Fruit fly (Drosophila melanogaster) whole organism, embryonic: ENCODE results near the gene CG6724.

ENCODE experiments used
- Bteb2 ChIP-seq: fragments of 200-800 bp; sonication (Bioruptor generic); optimal IDR thresholded peaks from 2 replicates; lab custom pipeline; 2016; ENCODE audit warnings: missing biosample characterization, missing genetic modification characterization
- CG10366 ChIP-seq: fragments of 200-800 bp; sonication (Bioruptor generic); IDR thresholded peaks from 2 replicates; pipeline ENCODE4 v1.3.6; 2022; ENCODE audit warnings: missing biosample characterization, missing genetic modification characterization
- CG12659 ChIP-seq: fragments of 200-800 bp; sonication (Bioruptor generic); optimal IDR thresholded peaks from 3 replicates; lab custom pipeline; 2017; ENCODE audit warnings: mild to moderate bottlenecking, missing biosample characterization, missing genetic modification reagents, missing genetic modification characterization
- CG12769 ChIP-seq: fragments of 200-800 bp; sonication (Bioruptor generic); optimal IDR thresholded peaks from 2 replicates; lab custom pipeline; 2019; ENCODE audit warnings: missing biosample characterization, mild to moderate bottlenecking, missing genetic modification characterization, moderate library complexity
- CG13296 ChIP-seq: fragments of 200-800 bp; sonication (Bioruptor generic); optimal IDR thresholded peaks from 3 replicates; lab custom pipeline; 2018; ENCODE audit warnings: missing biosample characterization, mild to moderate bottlenecking, missing genetic modification characterization
- CG15073 ChIP-seq: fragments of 200-800 bp; sonication (Bioruptor generic); optimal IDR thresholded peaks from 2 replicates; lab custom pipeline; 2016; ENCODE audit warnings: missing biosample characterization, missing genetic modification characterization
- CG1602 ChIP-seq: fragments of 200-800 bp; sonication (Bioruptor generic); optimal IDR thresholded peaks from 3 replicates; lab custom pipeline; 2016; ENCODE audit warnings: missing biosample characterization, missing genetic modification characterization
- CG18476 ChIP-seq: fragments of 200-800 bp; sonication (Bioruptor generic); optimal IDR thresholded peaks from 2 replicates; lab custom pipeline; 2016; ENCODE audit warnings: missing biosample characterization, mild to moderate bottlenecking, missing genetic modification characterization
- CG2202 ChIP-seq: fragments of 200-800 bp; sonication (Bioruptor generic); optimal IDR thresholded peaks from 2 replicates; lab custom pipeline; 2018; ENCODE audit warnings: missing biosample characterization, mild to moderate bottlenecking, missing genetic modification characterization
- CG30431 ChIP-seq: fragments of 200-800 bp; sonication (Bioruptor generic); optimal IDR thresholded peaks from 2 replicates; lab custom pipeline; 2017; ENCODE audit warnings: missing biosample characterization, missing genetic modification characterization
- CG33557 ChIP-seq: fragments of 200-800 bp; sonication (Bioruptor generic); optimal IDR thresholded peaks from 2 replicates; lab custom pipeline; 2019; ENCODE audit warnings: missing biosample characterization, mild to moderate bottlenecking, missing genetic modification characterization, moderate library complexity
- CG34376 ChIP-seq: fragments of 200-800 bp; sonication (Bioruptor generic); optimal IDR thresholded peaks from 2 replicates; lab custom pipeline; 2018; ENCODE audit warnings: missing biosample characterization, mild to moderate bottlenecking, missing genetic modification characterization
- CG4617 ChIP-seq: fragments of 200-800 bp; sonication (Bioruptor generic); optimal IDR thresholded peaks from 3 replicates; lab custom pipeline; 2016; ENCODE audit warnings: missing biosample characterization, missing genetic modification characterization, borderline replicate concordance
- CG6765 ChIP-seq: fragments of 200-800 bp; sonication (Bioruptor generic); optimal IDR thresholded peaks from 3 replicates; lab custom pipeline; 2017; ENCODE audit warnings: missing biosample characterization, mild to moderate bottlenecking, missing genetic modification characterization
- CG6791 ChIP-seq: fragments of 200-800 bp; sonication (Bioruptor generic); IDR thresholded peaks from 3 replicates; pipeline ENCODE4 v1.3.6; 2022; ENCODE audit warnings: missing biosample characterization, missing genetic modification characterization; ENCODE audit not compliant: partially characterized antibody
- CG7372 ChIP-seq: fragments of 200-800 bp; sonication (Bioruptor generic); IDR thresholded peaks from 2 replicates; pipeline ENCODE4 v1.3.6; 2022; ENCODE audit warnings: missing biosample characterization, missing genetic modification characterization
- CG7786 ChIP-seq: fragments of 200-800 bp; sonication (Bioruptor generic); optimal IDR thresholded peaks from 2 replicates; lab custom pipeline; 2016; ENCODE audit warnings: missing biosample characterization, missing genetic modification characterization
- Chrac-16 ChIP-seq: fragments of 200-800 bp; sonication (Bioruptor generic); optimal IDR thresholded peaks from 3 replicates; lab custom pipeline; 2016; ENCODE audit warnings: missing biosample characterization, missing genetic modification characterization
- D ChIP-seq, 2 experiments: fragments of 200-800 bp in 1 of 2; fragments of >200 bp in 1 of 2; sonication (Bioruptor generic) in 1 of 2; optimal IDR thresholded peaks; 2 replicates in 1 of 2; 3 replicates in 1 of 2; lab custom pipeline; 2017; ENCODE audit warnings: mild to moderate bottlenecking in 1 of 2, missing biosample characterization in 1 of 2, missing genetic modification characterization in 1 of 2, missing genetic modification reagents in 1 of 2
- ERR ChIP-seq: fragments of 200-800 bp; sonication (Bioruptor generic); optimal IDR thresholded peaks from 2 replicates; lab custom pipeline; 2016; ENCODE audit warnings: missing biosample characterization, missing genetic modification characterization
- Ets65A ChIP-seq: fragments of 200-800 bp; sonication (Bioruptor generic); peaks from one replicate; lab custom pipeline; 2016; ENCODE audit warnings: missing biosample characterization, missing genetic modification characterization
- Gug ChIP-seq: fragments of 200-800 bp; sonication (Bioruptor generic); IDR thresholded peaks from 4 replicates; pipeline ENCODE4 v1.3.6; 2022; ENCODE audit warnings: missing biosample characterization, missing genetic modification characterization
- Hand ChIP-seq: fragments of 200-800 bp; sonication (Bioruptor generic); optimal IDR thresholded peaks from 2 replicates; lab custom pipeline; 2017; ENCODE audit warnings: mild to moderate bottlenecking, missing biosample characterization, missing genetic modification reagents, missing genetic modification characterization
- Opbp ChIP-seq: fragments of 200-800 bp; sonication (Bioruptor generic); IDR thresholded peaks from 3 replicates; pipeline ENCODE4 v1.3.6; 2022; ENCODE audit warnings: missing biosample characterization, missing genetic modification characterization; ENCODE audit not compliant: partially characterized antibody
- Pdp1 ChIP-seq, 2 experiments: fragments of 200-800 bp; sonication (Bioruptor generic); optimal IDR thresholded peaks; 3 replicates each; lab custom pipeline; 2016; ENCODE audit warnings: missing biosample characterization in 2 of 2, missing genetic modification characterization in 2 of 2, mild to moderate bottlenecking in 1 of 2, moderate library complexity in 1 of 2
- Ravus ChIP-seq: fragments of 200-800 bp; sonication (Bioruptor generic); IDR thresholded peaks from 2 replicates; pipeline ENCODE4 v1.3.6; 2022; ENCODE audit warnings: missing biosample characterization, missing genetic modification characterization
- Six4 ChIP-seq: fragments of 200-800 bp; sonication (Bioruptor generic); optimal IDR thresholded peaks from 2 replicates; lab custom pipeline; 2016; ENCODE audit warnings: missing biosample characterization, missing genetic modification characterization
- Sox100B ChIP-seq: fragments of 200-800 bp; sonication (Bioruptor generic); optimal IDR thresholded peaks from 3 replicates; lab custom pipeline; 2018; ENCODE audit warnings: missing biosample characterization, mild to moderate bottlenecking, missing genetic modification characterization
- Sox102F ChIP-seq: fragments of 200-800 bp; sonication (Bioruptor generic); optimal IDR thresholded peaks from 2 replicates; lab custom pipeline; 2018; ENCODE audit warnings: missing biosample characterization, mild to moderate bottlenecking, missing genetic modification characterization, moderate library complexity
- Trl ChIP-seq, 3 experiments: fragments of >200 bp in 2 of 3; fragments of 200-800 bp in 1 of 3; sonication (Bioruptor generic) in 1 of 3; optimal IDR thresholded peaks; 2 replicates in 1 of 3; 3 replicates in 2 of 3; lab custom pipeline; 2016 to 2017; ENCODE audit warnings: missing biosample characterization in 1 of 3, missing genetic modification characterization in 1 of 3
- chinmo ChIP-seq: fragments of 200-800 bp; sonication (Bioruptor generic); IDR thresholded peaks from 4 replicates; pipeline ENCODE4 v1.3.6; 2022; ENCODE audit warnings: missing biosample characterization, missing genetic modification characterization; ENCODE audit not compliant: partially characterized antibody
- en ChIP-seq: fragments of 200-800 bp; sonication (Bioruptor generic); optimal IDR thresholded peaks from 2 replicates; lab custom pipeline; 2016; ENCODE audit warnings: missing biosample characterization, missing genetic modification characterization
- fd96Cb ChIP-seq: fragments of 200-800 bp; sonication (Bioruptor generic); optimal IDR thresholded peaks from 2 replicates; lab custom pipeline; 2018; ENCODE audit warnings: missing biosample characterization, mild to moderate bottlenecking, missing genetic modification characterization, moderate library complexity
- ftz-f1 ChIP-seq: fragments of 200-800 bp; sonication (Bioruptor generic); optimal IDR thresholded peaks from 2 replicates; lab custom pipeline; 2016; ENCODE audit warnings: missing biosample characterization, missing genetic modification characterization
- fu2 ChIP-seq: fragments of 200-800 bp; sonication (Bioruptor generic); optimal IDR thresholded peaks from 2 replicates; lab custom pipeline; 2016; ENCODE audit warnings: missing biosample characterization, missing genetic modification characterization
- grn ChIP-seq: fragments of 200-800 bp; sonication (Bioruptor generic); optimal IDR thresholded peaks from 3 replicates; lab custom pipeline; 2017; ENCODE audit warnings: missing biosample characterization, missing genetic modification characterization
- gsb ChIP-seq: fragments of 200-800 bp; sonication (Bioruptor generic); IDR thresholded peaks from 2 replicates; pipeline ENCODE4 v1.3.6; 2022; ENCODE audit warnings: missing biosample characterization, missing genetic modification characterization
- hbn ChIP-seq: fragments of 200-800 bp; sonication (Bioruptor generic); IDR thresholded peaks from 2 replicates; pipeline ENCODE4 v1.3.6; 2022; ENCODE audit warnings: missing biosample characterization, missing genetic modification characterization; ENCODE audit not compliant: partially characterized antibody
- mirr ChIP-seq: fragments of 200-800 bp; sonication (Bioruptor generic); optimal IDR thresholded peaks from 3 replicates; lab custom pipeline; 2018; ENCODE audit warnings: missing biosample characterization, mild to moderate bottlenecking, missing genetic modification characterization
- oc ChIP-seq: fragments of 200-800 bp; sonication (Bioruptor generic); optimal IDR thresholded peaks from 2 replicates; lab custom pipeline; 2018; ENCODE audit warnings: missing biosample characterization, mild to moderate bottlenecking, missing genetic modification characterization, moderate library complexity
- onecut ChIP-seq: fragments of 200-800 bp; sonication (Bioruptor generic); IDR thresholded peaks from 2 replicates; pipeline ENCODE4 v1.3.6; 2022; ENCODE audit warnings: missing biosample characterization, missing genetic modification characterization
- pho ChIP-seq: fragments of 200-800 bp; sonication (Bioruptor generic); optimal IDR thresholded peaks from 2 replicates; lab custom pipeline; 2016; ENCODE audit warnings: missing biosample characterization, missing genetic modification characterization
- pros ChIP-seq: fragments of 200-800 bp; sonication (Bioruptor generic); optimal IDR thresholded peaks from 3 replicates; lab custom pipeline; 2019; ENCODE audit warnings: missing biosample characterization, mild to moderate bottlenecking, missing genetic modification characterization, moderate library complexity
- run ChIP-seq: fragments of 200-800 bp; sonication (Bioruptor generic); optimal IDR thresholded peaks from 3 replicates; lab custom pipeline; 2018; ENCODE audit warnings: missing biosample characterization, mild to moderate bottlenecking, missing genetic modification characterization
- trem ChIP-seq: fragments of 200-800 bp; optimal IDR thresholded peaks from 3 replicates; lab custom pipeline; 2019; ENCODE audit warnings: missing biosample characterization, mild to moderate bottlenecking, missing genetic modification characterization, moderate library complexity
- trh ChIP-seq: fragments of 200-800 bp; sonication (Bioruptor generic); optimal IDR thresholded peaks from 2 replicates; lab custom pipeline; 2016; ENCODE audit warnings: missing biosample characterization, missing genetic modification characterization
- zfh1 ChIP-seq: fragments of 200-800 bp; sonication (Bioruptor generic); IDR thresholded peaks from 3 replicates; pipeline ENCODE4 v1.3.6; 2022; ENCODE audit warnings: missing biosample characterization, missing genetic modification characterization

Gene CG6724

dm6 chr2L:10753618-10754017, 16.1 kb downstream of the CG6724 start:
- TF ChIP-seq grn (GFP tag; lab: Kevin White, UChicago) (peak; percentile 56), CG18476 (GFP tag; lab: Kevin White, UChicago) (no peak), ERR (GFP tag; lab: Kevin White, UChicago) (no peak), oc (tag; lab: Kevin White, UChicago) (no peak), pros (GFP tag; lab: Kevin White, UChicago) (no peak), CG12769 (peak; percentile 2), Ets65A (GFP tag; lab: Kevin White, UChicago) (peak; percentile 87), CG10366 (GFP tag; lab: Robert Waterston, UW) (no peak), run (tag; lab: Kevin White, UChicago) (no peak), fd96Cb (no peak), CG34376 (GFP tag; lab: Kevin White, UChicago) (no peak), chinmo (0 out of 4 replicates have a peak, but pooled peaks have one; percentile 50), ftz-f1 (GFP tag; lab: Kevin White, UChicago) (peak; percentile 29), fu2 (GFP tag; lab: Kevin White, UChicago) (no peak), CG30431 (no peak), hbn (GFP tag; lab: Robert Waterston, UW) (no peak), CG33557 (no peak), zfh1 (GFP tag; lab: Robert Waterston, UW) (no peak), trh (GFP tag; lab: Kevin White, UChicago) (no peak), Ravus (no peak), trem (no peak), onecut (peak; percentile 55; the same call in 1 of the 2 replicates), Chrac-16 (GFP tag; lab: Kevin White, UChicago) (no peak)

dm6 chr2L:10752668-10753067, 17.1 kb downstream of the CG6724 start:
- TF ChIP-seq CG7372: peak; percentile 18; the same call in 1 of the 2 replicates
- no peak for TF ChIP-seq Sox102F (GFP tag; lab: Kevin White, UChicago)
- TF ChIP-seq CG4617 (GFP tag; lab: Kevin White, UChicago): no peak
- no peak for TF ChIP-seq gsb
- TF ChIP-seq CG12659 (GFP tag; lab: Kevin White, UChicago): no peak
- TF ChIP-seq D (optimal IDR thresholded peaks at IDR 0.05; lab: Kevin White, UChicago): no peak
- TF ChIP-seq D (GFP tag; optimal IDR thresholded peaks at IDR 0.05; lab: Kevin White, UChicago): no peak
- TF ChIP-seq en (GFP tag; lab: Kevin White, UChicago): no peak
- no peak for TF ChIP-seq Trl (optimal IDR thresholded peaks at IDR 0.05; lab: Kevin White, UChicago)
- TF ChIP-seq Trl (GFP tag; optimal IDR thresholded peaks at IDR 0.05; lab: Kevin White, UChicago): no peak

- peak; percentile 56 for TF ChIP-seq CG6765 (GFP tag; lab: Kevin White, UChicago)
- no peak; the same call in 2 of the 4 replicates for TF ChIP-seq Gug (GFP tag; lab: Robert Waterston, UW)
- peak; percentile 71 for TF ChIP-seq CG7786 (GFP tag; lab: Kevin White, UChicago)
- peak; percentile 80 for TF ChIP-seq mirr
- TF ChIP-seq Bteb2 (GFP tag; lab: Kevin White, UChicago): peak; percentile 53
- peak; percentile 46 for TF ChIP-seq Hand (GFP tag; lab: Kevin White, UChicago)
- peak; percentile 95 for TF ChIP-seq zfh1 (GFP tag; lab: Robert Waterston, UW)
- peak; percentile 85 for TF ChIP-seq Six4
- TF ChIP-seq CG13296: peak; percentile 77
- peak; percentile 62 for TF ChIP-seq CG15073 (GFP tag; lab: Kevin White, UChicago)
- peak; percentile 75 to 89 for TF ChIP-seq Pdp1 (GFP tag; optimal IDR thresholded peaks at IDR 0.05; lab: Kevin White, UChicago)
- no peak for TF ChIP-seq CG6791 (GFP tag; lab: Robert Waterston, UW)
- TF ChIP-seq Sox100B (GFP tag; lab: Kevin White, UChicago): peak; percentile 83
- TF ChIP-seq pho (GFP tag; lab: Kevin White, UChicago): peak; percentile 55
- no peak for TF ChIP-seq Opbp (GFP tag; lab: Robert Waterston, UW)
- TF ChIP-seq ftz-f1 (GFP tag; lab: Kevin White, UChicago): no peak
- TF ChIP-seq CG1602: peak; percentile 88
- TF ChIP-seq CG2202 (tag; lab: Kevin White, UChicago): peak; percentile 97
Measured at dm6 chr2L:10751879-10752620, 17.7 kb downstream of the CG6724 start.
